Worm (Caenorhabditis elegans): ENCODE results near the gene mix-1.

mix-1 gene

DNA sequence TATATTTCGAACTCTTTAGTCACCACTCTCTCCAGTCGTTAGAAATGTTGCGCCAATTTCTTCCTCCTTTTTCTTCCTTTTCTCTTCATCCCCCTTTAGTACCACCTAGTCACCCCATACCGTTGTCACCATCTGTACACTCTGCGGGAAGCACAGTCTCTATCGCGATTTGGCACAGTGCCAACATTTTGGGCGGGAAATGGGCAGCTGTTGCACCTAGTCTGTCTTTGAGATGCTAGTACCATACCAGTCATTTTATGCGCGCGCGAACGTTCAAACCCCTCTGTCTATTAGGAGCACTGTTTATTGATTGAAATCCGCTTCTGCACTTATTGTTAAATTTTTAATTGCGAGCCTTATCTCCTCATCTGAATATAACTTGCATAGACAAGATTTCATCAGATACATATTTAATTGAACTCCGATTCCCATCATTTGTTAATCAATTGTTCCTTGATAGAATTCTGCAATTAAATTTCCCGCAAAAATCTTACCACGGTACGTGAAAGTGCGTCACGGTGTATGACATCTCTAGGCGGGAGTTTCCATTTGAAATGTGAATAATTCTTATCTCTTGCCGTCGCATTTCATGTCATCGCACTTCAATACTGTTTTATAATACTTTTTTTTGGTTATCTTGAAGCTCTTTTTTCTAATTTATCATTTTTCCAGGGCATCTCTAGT, 39.1 kb upstream of the mix-1 start, which contains the start of gene cdl-1 (continued):
- TF ChIP-seq ztf-28 (GFP tag; IDR thresholded peaks at IDR 0.05) (no peak), lin-35 (GFP tag; optimal IDR thresholded peaks at IDR 0.05) (peak in 1 of 3 experiments; percentile 84), ZK185.1 (tag; optimal IDR thresholded peaks at IDR 0.05; ENCODE audit: poor library complexity, severe bottlenecking) (peak; percentile 44), dpl-1 (GFP tag; optimal IDR thresholded peaks at IDR 0.05) (peak; percentile 79), madf-6 (GFP tag; IDR thresholded peaks at IDR 0.05) (peak; percentile 54; the same call in 1 of the 2 replicates), ceh-27 (GFP tag; optimal IDR thresholded peaks at IDR 0.05) (peak; percentile 37), dox-1 (GFP tag; IDR thresholded peaks at IDR 0.05) (0 out of 2 replicates have a peak, but pooled peaks have one; percentile 15), attf-5 (GFP tag; optimal IDR thresholded peaks at IDR 0.05) (peak; percentile 67), rpc-1 (optimal IDR thresholded peaks at IDR 0.05) (no peak), rpc-1 (tag; optimal IDR thresholded peaks at IDR 0.05) (no peak)

DNA sequence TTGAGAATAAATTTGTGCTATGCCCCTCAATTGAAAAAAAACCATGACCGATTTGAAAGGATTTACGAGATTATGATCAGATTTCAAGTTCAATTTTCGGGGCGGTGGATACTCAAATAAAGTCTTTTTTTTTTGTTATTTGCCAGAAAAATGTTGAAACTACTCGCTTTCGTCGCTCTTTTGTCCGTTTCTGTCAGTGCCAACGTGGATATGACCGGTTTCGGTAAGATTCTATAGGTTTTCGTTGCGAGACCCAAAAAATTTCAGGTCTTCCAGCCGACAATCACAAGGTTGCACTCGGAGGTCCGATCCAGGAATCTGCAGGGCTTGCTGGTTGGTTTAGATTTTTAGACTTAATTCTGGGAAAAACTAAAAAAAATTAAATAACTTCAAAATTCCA, 36.8 kb upstream of the mix-1 start, which contains the start of gene tag-209:
Gene tag-209 (plus strand): TSS at position 73 of the 400 bp plus-strand sequence.
- TF ChIP-seq egrh-3 (GFP tag; IDR thresholded peaks at IDR 0.05) = no peak
- TF ChIP-seq dox-1 (GFP tag; IDR thresholded peaks at IDR 0.05) = no peak
- no peak for TF ChIP-seq ztf-28 (GFP tag; IDR thresholded peaks at IDR 0.05)
- no peak for TF ChIP-seq tbp1 (GFP tag; optimal IDR thresholded peaks at IDR 0.05)
- no peak for TF ChIP-seq madf-6 (GFP tag; IDR thresholded peaks at IDR 0.05)
- no peak for TF ChIP-seq attf-6 (GFP tag; IDR thresholded peaks at IDR 0.05)
- peak; percentile 72 for TF ChIP-seq him-1 (tag; optimal IDR thresholded peaks at IDR 0.05)
- TF ChIP-seq ekl-4 (GFP tag; IDR thresholded peaks at IDR 0.05) = peak; percentile 39; the same call in 1 of the 2 replicates
- TF ChIP-seq F52B5.7 (tag; optimal IDR thresholded peaks at IDR 0.05) = no peak
- TF ChIP-seq lin-40 (tag; optimal IDR thresholded peaks at IDR 0.05) = no peak

DNA sequence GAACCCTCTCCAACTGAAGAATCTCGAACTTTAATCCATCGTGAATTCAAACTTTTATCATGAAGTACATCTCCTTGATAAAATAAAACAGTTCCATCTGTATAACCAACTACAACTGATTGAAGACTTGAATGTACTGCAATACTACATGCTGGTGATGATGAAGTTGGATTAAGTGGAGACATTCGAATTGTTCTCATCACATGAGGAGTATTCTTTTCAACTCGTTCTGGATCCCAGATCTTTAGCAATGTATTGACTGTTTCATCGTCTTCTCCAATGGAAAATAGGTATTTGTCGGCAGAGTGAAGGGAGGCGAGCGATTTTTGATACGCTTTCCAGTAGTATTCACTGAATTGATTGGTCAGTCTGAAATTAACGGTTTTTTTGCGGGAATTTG, 31.4 kb upstream of the mix-1 start:
- no peak for TF ChIP-seq ekl-4 (GFP tag; IDR thresholded peaks at IDR 0.05)
- no peak for TF ChIP-seq ceh-100 (GFP tag; IDR thresholded peaks at IDR 0.05)
- no peak for TF ChIP-seq madf-3 (GFP tag; IDR thresholded peaks at IDR 0.05)

DNA sequence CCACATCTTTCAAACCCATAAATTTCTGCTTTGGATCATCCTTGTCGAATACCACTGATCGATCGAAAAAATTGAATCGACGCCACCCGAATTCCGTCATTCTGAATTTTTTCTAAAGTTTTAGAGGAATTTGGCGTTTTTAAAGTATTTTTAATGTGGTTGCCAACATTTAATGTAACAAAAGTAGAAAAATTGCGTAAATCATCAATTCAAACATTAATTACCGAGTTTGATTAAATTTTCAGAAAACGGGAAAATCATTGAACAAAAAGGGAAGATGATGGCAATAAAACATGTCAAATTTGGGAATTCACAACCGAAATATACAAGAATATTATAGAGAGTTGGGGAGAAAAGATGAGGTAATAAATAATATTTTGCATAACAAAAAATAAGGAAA, 30.7 kb upstream of the mix-1 start, which contains the start of gene vps-11:
Gene vps-11 (minus strand): TSS at position 101 of the 400 bp plus-strand sequence.
- TF ChIP-seq akir-1 (GFP tag; optimal IDR thresholded peaks at IDR 0.05) = no peak

DNA sequence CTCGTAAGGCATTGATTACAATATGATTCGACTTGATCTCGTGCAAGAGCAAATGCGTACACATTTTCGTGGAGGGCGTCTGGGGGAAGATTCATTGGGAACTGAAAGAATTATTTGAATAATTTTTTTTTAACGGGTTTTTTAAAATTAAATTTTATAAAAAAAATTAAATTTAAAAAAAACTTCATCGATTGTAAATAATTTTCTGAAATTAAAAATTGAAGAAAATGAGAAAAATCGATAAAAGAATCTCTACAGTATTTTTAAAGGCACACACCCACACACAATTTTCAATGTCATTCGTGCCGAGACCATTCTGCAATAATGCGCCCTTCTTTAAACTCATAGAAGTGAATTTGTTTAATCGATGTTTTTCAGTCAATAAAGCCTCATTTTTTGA, 27.9 kb upstream of the mix-1 start, which contains the start of gene set-14:
Gene set-14 (minus strand): TSS at position 101 of the 400 bp plus-strand sequence.
- TF ChIP-seq lin-54 (GFP tag; optimal IDR thresholded peaks at IDR 0.05) (no peak), hmg-20 (GFP tag; IDR thresholded peaks at IDR 0.05) (no peak), madf-6 (GFP tag; IDR thresholded peaks at IDR 0.05) (peak; percentile 21; the same call in 1 of the 2 replicates), lsl-1 (GFP tag; optimal IDR thresholded peaks at IDR 0.05) (peak; percentile 18)

DNA sequence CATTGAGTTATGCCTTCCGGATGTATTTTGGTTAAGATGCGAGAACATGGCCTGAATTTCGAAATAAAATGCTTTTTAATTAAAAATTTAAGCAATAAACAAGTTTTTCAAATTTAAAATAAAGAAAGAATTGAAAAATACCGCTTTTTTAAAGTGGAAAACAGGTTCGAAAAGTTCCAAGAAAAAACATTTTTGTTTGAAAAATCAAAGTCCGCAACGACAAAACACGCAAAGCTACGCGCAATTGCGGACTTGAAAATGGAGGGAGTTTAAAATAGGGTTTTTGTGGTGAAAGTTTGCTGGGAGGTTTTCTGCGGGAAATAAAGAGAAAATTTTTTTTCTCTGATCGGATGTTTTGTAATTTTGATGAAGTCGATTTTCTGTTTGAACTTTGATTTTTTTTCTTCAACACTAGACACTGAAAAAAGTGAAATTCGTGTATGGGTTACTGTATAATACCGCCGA, 25.6 kb upstream of the mix-1 start, which contains the start of gene npp-19:
Gene npp-19 (minus strand): TSS at position 51 of the 465 bp plus-strand sequence.
- TF ChIP-seq attf-5 (GFP tag; optimal IDR thresholded peaks at IDR 0.05) (peak; percentile 46), ama-1 (optimal IDR thresholded peaks at IDR 0.05) (no peak), ama-1 (GFP tag; optimal IDR thresholded peaks at IDR 0.05) (no peak), lsl-1 (GFP tag; optimal IDR thresholded peaks at IDR 0.05) (peak; percentile 24), F23B12.7 (tag; optimal IDR thresholded peaks at IDR 0.05; ENCODE audit: insufficient read depth) (peak; percentile 52), madf-10 (tag; optimal IDR thresholded peaks at IDR 0.05) (no peak), aptf-2 (GFP tag; conservative IDR thresholded peaks at IDR 0.05) (no peak), nfya-2 (GFP tag; IDR thresholded peaks at IDR 0.05) (no peak), nhr-27 (tag; optimal IDR thresholded peaks at IDR 0.05) (no peak), rec-8 (tag; optimal IDR thresholded peaks at IDR 0.05) (no peak), fkh-3 (tag; optimal IDR thresholded peaks at IDR 0.05) (no peak), aptf-3 (GFP tag; IDR thresholded peaks at IDR 0.05) (no peak), ceh-40 (GFP tag; IDR thresholded peaks at IDR 0.05) (no peak), repo-1 (tag; optimal IDR thresholded peaks at IDR 0.05) (no peak), F33H1.4 (GFP tag; IDR thresholded peaks at IDR 0.05) (peak; percentile 47), hmg-1.2 (GFP tag; IDR thresholded peaks at IDR 0.05) (peak; percentile 14; the same call in 1 of the 2 replicates), F57A8.1 (GFP tag; optimal IDR thresholded peaks at IDR 0.05) (no peak), rpc-1 (optimal IDR thresholded peaks at IDR 0.05) (no peak), rpc-1 (tag; optimal IDR thresholded peaks at IDR 0.05) (no peak)

All from whole organism, young adult.